Fruit fly (Drosophila melanogaster) whole organism, wandering third instar larva: ENCODE data around the gene CG43902.

Experiments
- HLH106 ChIP-seq: fragments of 200-800 bp; optimal IDR thresholded peaks from 3 replicates; lab custom pipeline; 2019; ENCODE audit warnings: missing biosample characterization, mild to moderate bottlenecking, missing genetic modification characterization, moderate library complexity
- Jra ChIP-seq: sonication (Bioruptor generic); optimal IDR thresholded peaks from 2 replicates; lab custom pipeline; 2016; ENCODE audit warnings: missing biosample characterization, missing genetic modification characterization
- Myc ChIP-seq: fragments of >200 bp; optimal IDR thresholded peaks from 2 replicates; lab custom pipeline; 2017
- Rel ChIP-seq, 2 experiments: fragments of 200-800 bp; sonication (Bioruptor generic) in 1 of 2; optimal IDR thresholded peaks; 2 replicates in 1 of 2; 3 replicates in 1 of 2; lab custom pipeline; 2016 to 2019; ENCODE audit warnings: mild to moderate bottlenecking in 2 of 2, missing biosample characterization in 2 of 2, missing genetic modification characterization in 2 of 2, moderate library complexity in 1 of 2

dm6 chrX:10127204-10127603, 31.0 kb upstream of the CG43902 start:
- no peak for TF ChIP-seq Rel (GFP tag; optimal IDR thresholded peaks at IDR 0.05; lab: Kevin White, UChicago)
- no peak for TF ChIP-seq Rel (tag; optimal IDR thresholded peaks at IDR 0.05; lab: Kevin White, UChicago)
- no peak for TF ChIP-seq Jra (GFP tag; lab: Kevin White, UChicago)
- TF ChIP-seq HLH106 (tag; lab: Kevin White, UChicago): no peak
- TF ChIP-seq Myc: no peak
